Fruit fly (Drosophila melanogaster) whole organism, embryonic: ENCODE measurements around the gene CG31922.

Experiments
- Atf-2 ChIP-seq: fragments of 200-800 bp; sonication (Bioruptor generic); optimal IDR thresholded peaks from 2 replicates; lab custom pipeline; 2016; ENCODE audit warnings: missing biosample characterization, missing genetic modification characterization
- BEAF-32 ChIP-seq: fragments of 200-800 bp; sonication (Bioruptor generic); optimal IDR thresholded peaks from 3 replicates; lab custom pipeline; 2017; ENCODE audit warnings: missing biosample characterization, missing genetic modification characterization, mild to moderate bottlenecking, moderate library complexity, missing genetic modification reagents
- Blimp-1 ChIP-seq: fragments of 200-800 bp; sonication (Bioruptor generic); optimal IDR thresholded peaks from 3 replicates; lab custom pipeline; 2018; ENCODE audit warnings: missing biosample characterization, missing genetic modification characterization, mild to moderate bottlenecking, moderate library complexity, missing genetic modification reagents
- CG10209 ChIP-seq: fragments of 200-800 bp; sonication (Bioruptor generic); optimal IDR thresholded peaks from 3 replicates; lab custom pipeline; 2017; ENCODE audit warnings: missing biosample characterization, mild to moderate bottlenecking, missing genetic modification characterization, missing genetic modification reagents
- CG10274 ChIP-seq: fragments of 200-800 bp; sonication (Bioruptor generic); optimal IDR thresholded peaks from 3 replicates; lab custom pipeline; 2017; ENCODE audit warnings: missing biosample characterization, mild to moderate bottlenecking, missing genetic modification characterization
- CG10543 ChIP-seq: fragments of 200-800 bp; sonication (Bioruptor generic); optimal IDR thresholded peaks from 3 replicates; lab custom pipeline; 2017; ENCODE audit warnings: missing biosample characterization, mild to moderate bottlenecking, missing genetic modification characterization, moderate library complexity
- CG10959 ChIP-seq: fragments of 200-800 bp; sonication (Bioruptor generic); IDR thresholded peaks from 2 replicates; pipeline ENCODE4 v1.3.6; 2022; ENCODE audit warnings: missing biosample characterization, missing genetic modification characterization
- CG11504 ChIP-seq: fragments of 200-800 bp; sonication (Bioruptor generic); optimal IDR thresholded peaks from 3 replicates; lab custom pipeline; 2019; ENCODE audit warnings: missing biosample characterization, mild to moderate bottlenecking, missing genetic modification characterization, moderate library complexity
- CG11560 ChIP-seq: fragments of 200-800 bp; sonication (Bioruptor generic); IDR thresholded peaks from 3 replicates; pipeline ENCODE4 v1.3.6; 2022; ENCODE audit warnings: missing biosample characterization, missing genetic modification characterization
- CG13287 ChIP-seq: fragments of 200-800 bp; sonication (Bioruptor generic); IDR thresholded peaks from 2 replicates; pipeline ENCODE4 v1.3.6; 2022; ENCODE audit warnings: missing biosample characterization, missing genetic modification characterization; ENCODE audit not compliant: partially characterized antibody
- CG13624 ChIP-seq: fragments of 200-800 bp; sonication (Bioruptor generic); optimal IDR thresholded peaks from 2 replicates; lab custom pipeline; 2016; ENCODE audit warnings: missing biosample characterization, missing genetic modification characterization
- CG13775 ChIP-seq: fragments of 200-800 bp; sonication (Bioruptor generic); optimal IDR thresholded peaks from 3 replicates; lab custom pipeline; 2017; ENCODE audit warnings: missing biosample characterization, mild to moderate bottlenecking, missing genetic modification characterization
- CG14965 ChIP-seq: fragments of 200-800 bp; sonication (Bioruptor generic); optimal IDR thresholded peaks from 2 replicates; lab custom pipeline; 2016; ENCODE audit warnings: missing biosample characterization, missing genetic modification characterization, borderline replicate concordance
- CG15269 ChIP-seq: fragments of 200-800 bp; sonication (Bioruptor generic); optimal IDR thresholded peaks from 2 replicates; lab custom pipeline; 2018; ENCODE audit warnings: missing biosample characterization, mild to moderate bottlenecking, missing genetic modification characterization, moderate library complexity
- CG17568 ChIP-seq: fragments of 200-800 bp; sonication (Bioruptor generic); optimal IDR thresholded peaks from 2 replicates; lab custom pipeline; 2018; ENCODE audit warnings: missing biosample characterization, mild to moderate bottlenecking, missing genetic modification characterization, moderate library complexity
- CG2875 ChIP-seq: fragments of 200-800 bp; sonication (Bioruptor generic); optimal IDR thresholded peaks from 2 replicates; lab custom pipeline; 2017; ENCODE audit warnings: missing biosample characterization, mild to moderate bottlenecking, missing genetic modification characterization, missing genetic modification reagents
- CG2889 ChIP-seq: fragments of 200-800 bp; sonication (Bioruptor generic); IDR thresholded peaks from 3 replicates; pipeline ENCODE4 v1.3.6; 2022; ENCODE audit warnings: missing biosample characterization, missing genetic modification characterization
- CG31441 ChIP-seq: fragments of 200-800 bp; sonication (Bioruptor generic); IDR thresholded peaks from 2 replicates; pipeline ENCODE4 v1.3.6; 2022; ENCODE audit warnings: missing biosample characterization, missing genetic modification characterization
- CG6654 ChIP-seq: fragments of 200-800 bp; sonication (Bioruptor generic); optimal IDR thresholded peaks from 2 replicates; lab custom pipeline; 2017; ENCODE audit warnings: missing biosample characterization, mild to moderate bottlenecking, missing genetic modification characterization
- CG6683 ChIP-seq: fragments of 200-800 bp; sonication (Bioruptor generic); optimal IDR thresholded peaks from 2 replicates; lab custom pipeline; 2017; ENCODE audit warnings: missing biosample characterization, mild to moderate bottlenecking, missing genetic modification characterization, missing genetic modification reagents
- CG6765 ChIP-seq: fragments of 200-800 bp; sonication (Bioruptor generic); optimal IDR thresholded peaks from 3 replicates; lab custom pipeline; 2017; ENCODE audit warnings: missing biosample characterization, mild to moderate bottlenecking, missing genetic modification characterization
- CG7786 ChIP-seq: fragments of 200-800 bp; sonication (Bioruptor generic); optimal IDR thresholded peaks from 2 replicates; lab custom pipeline; 2016; ENCODE audit warnings: missing biosample characterization, missing genetic modification characterization
- CG7963 ChIP-seq: fragments of 200-800 bp; sonication (Bioruptor generic); IDR thresholded peaks from 3 replicates; pipeline ENCODE4 v1.3.6; 2022; ENCODE audit warnings: missing biosample characterization, missing genetic modification characterization; ENCODE audit not compliant: partially characterized antibody
- CG9817 ChIP-seq: fragments of 200-800 bp; sonication (Bioruptor generic); optimal IDR thresholded peaks from 2 replicates; lab custom pipeline; 2018; ENCODE audit warnings: missing biosample characterization, mild to moderate bottlenecking, missing genetic modification characterization, moderate library complexity
- CG9876 ChIP-seq: fragments of 200-800 bp; sonication (Bioruptor generic); optimal IDR thresholded peaks from 2 replicates; lab custom pipeline; 2016; ENCODE audit warnings: missing biosample characterization, missing genetic modification characterization
- Dbx ChIP-seq: fragments of 200-800 bp; sonication (Bioruptor generic); IDR thresholded peaks from 3 replicates; pipeline ENCODE4 v1.3.6; 2022; ENCODE audit warnings: missing biosample characterization, missing genetic modification characterization
- ERR ChIP-seq: fragments of 200-800 bp; sonication (Bioruptor generic); optimal IDR thresholded peaks from 2 replicates; lab custom pipeline; 2016; ENCODE audit warnings: missing biosample characterization, missing genetic modification characterization
- Gsc ChIP-seq: fragments of 200-800 bp; sonication (Bioruptor generic); IDR thresholded peaks from 2 replicates; pipeline ENCODE4 v1.3.6; 2022; ENCODE audit warnings: missing biosample characterization, missing genetic modification characterization
- Kr ChIP-seq: fragments of 200-800 bp; sonication (Bioruptor generic); optimal IDR thresholded peaks from 2 replicates; lab custom pipeline; 2017; ENCODE audit warnings: missing biosample characterization, mild to moderate bottlenecking, missing genetic modification characterization
- NK7.1 ChIP-seq: fragments of 200-800 bp; sonication (Bioruptor generic); optimal IDR thresholded peaks from 3 replicates; lab custom pipeline; 2016; ENCODE audit warnings: missing biosample characterization, missing genetic modification characterization
- Optix ChIP-seq: fragments of 200-800 bp; sonication (Bioruptor generic); IDR thresholded peaks from 3 replicates; pipeline ENCODE4 v1.3.6; 2022; ENCODE audit warnings: missing biosample characterization, missing genetic modification characterization
- Sry-β ChIP-seq: fragments of 200-800 bp; sonication (Bioruptor generic); optimal IDR thresholded peaks from 2 replicates; lab custom pipeline; 2018; ENCODE audit warnings: missing biosample characterization, mild to moderate bottlenecking, missing genetic modification characterization, moderate library complexity
- Stat92E ChIP-seq, 3 experiments: fragments of >200 bp in 2 of 3; fragments of 200-800 bp in 1 of 3; sonication (Bioruptor generic) in 1 of 3; optimal IDR thresholded peaks; 2 replicates each; lab custom pipeline; 2017 to 2019; ENCODE audit warnings: missing biosample characterization in 3 of 3, missing genetic modification characterization in 3 of 3, mild to moderate bottlenecking in 1 of 3, moderate library complexity in 1 of 3
- Usf ChIP-seq: fragments of 200-800 bp; sonication (Bioruptor generic); optimal IDR thresholded peaks from 2 replicates; lab custom pipeline; 2017; ENCODE audit warnings: missing genotype, missing biosample characterization, missing genetic modification characterization
- abd-A ChIP-seq: fragments of 200-800 bp; sonication (Bioruptor generic); optimal IDR thresholded peaks from 3 replicates; lab custom pipeline; 2019; ENCODE audit warnings: missing biosample characterization, mild to moderate bottlenecking, missing genetic modification characterization, moderate library complexity
- bowl ChIP-seq: fragments of 200-800 bp; sonication (Bioruptor generic); IDR thresholded peaks from 2 replicates; pipeline ENCODE4 v1.3.6; 2022; ENCODE audit warnings: missing biosample characterization, missing genetic modification characterization
- corto ChIP-seq: fragments of 200-800 bp; sonication (Bioruptor generic); optimal IDR thresholded peaks from 2 replicates; lab custom pipeline; 2016; ENCODE audit warnings: missing biosample characterization, mild to moderate bottlenecking, missing genetic modification characterization, moderate library complexity
- croc ChIP-seq: fragments of 200-800 bp; sonication (Bioruptor generic); conservative IDR thresholded peaks from 3 replicates; pipeline ENCODE4 v1.3.6; 2022; ENCODE audit warnings: missing biosample characterization, missing genetic modification characterization
- dan ChIP-seq: fragments of 200-800 bp; sonication (Bioruptor generic); IDR thresholded peaks from 2 replicates; pipeline ENCODE4 v1.3.6; 2022; ENCODE audit warnings: missing biosample characterization, missing genetic modification characterization
- danr ChIP-seq: fragments of 200-800 bp; sonication (Bioruptor generic); IDR thresholded peaks from 2 replicates; pipeline ENCODE4 v1.3.6; 2022; ENCODE audit warnings: missing biosample characterization, missing genetic modification characterization
- dmrt11E ChIP-seq: fragments of 200-800 bp; sonication (Bioruptor generic); optimal IDR thresholded peaks from 3 replicates; lab custom pipeline; 2018; ENCODE audit warnings: missing biosample characterization, mild to moderate bottlenecking, missing genetic modification characterization, moderate library complexity
- gce ChIP-seq: fragments of 200-800 bp; sonication (Bioruptor generic); IDR thresholded peaks from 3 replicates; pipeline ENCODE4 v1.3.6; 2022; ENCODE audit warnings: missing biosample characterization, missing genetic modification characterization
- gem ChIP-seq: fragments of 200-800 bp; sonication (Bioruptor generic); optimal IDR thresholded peaks from 2 replicates; lab custom pipeline; 2019; ENCODE audit warnings: missing biosample characterization, mild to moderate bottlenecking, missing genetic modification characterization, moderate library complexity
- gsb ChIP-seq: fragments of 200-800 bp; sonication (Bioruptor generic); IDR thresholded peaks from 2 replicates; pipeline ENCODE4 v1.3.6; 2022; ENCODE audit warnings: missing biosample characterization, missing genetic modification characterization
- kah ChIP-seq: fragments of 200-800 bp; sonication (Bioruptor generic); optimal IDR thresholded peaks from 2 replicates; lab custom pipeline; 2018; ENCODE audit warnings: missing biosample characterization, mild to moderate bottlenecking, missing genetic modification characterization
- knrl ChIP-seq: fragments of 200-800 bp; sonication (Bioruptor generic); IDR thresholded peaks from 3 replicates; pipeline ENCODE4 v1.3.6; 2022; ENCODE audit warnings: missing biosample characterization, missing genetic modification characterization; ENCODE audit not compliant: partially characterized antibody
- schlank ChIP-seq: fragments of 200-800 bp; sonication (Bioruptor generic); optimal IDR thresholded peaks from 2 replicates; lab custom pipeline; 2018; ENCODE audit warnings: missing biosample characterization, mild to moderate bottlenecking, missing genetic modification characterization
- sqz ChIP-seq: fragments of 200-800 bp; sonication (Bioruptor generic); optimal IDR thresholded peaks from 3 replicates; lab custom pipeline; 2018; ENCODE audit warnings: missing biosample characterization, mild to moderate bottlenecking, missing genetic modification characterization
- wor ChIP-seq: fragments of 200-800 bp; sonication (Bioruptor generic); IDR thresholded peaks from 2 replicates; pipeline ENCODE4 v1.3.6; 2022; ENCODE audit warnings: missing biosample characterization, missing genetic modification characterization
- zfh2 ChIP-seq: fragments of 200-800 bp; sonication (Bioruptor generic); optimal IDR thresholded peaks from 2 replicates; lab custom pipeline; 2016; ENCODE audit warnings: missing biosample characterization, missing genetic modification characterization

Gene CG31922

DNA sequence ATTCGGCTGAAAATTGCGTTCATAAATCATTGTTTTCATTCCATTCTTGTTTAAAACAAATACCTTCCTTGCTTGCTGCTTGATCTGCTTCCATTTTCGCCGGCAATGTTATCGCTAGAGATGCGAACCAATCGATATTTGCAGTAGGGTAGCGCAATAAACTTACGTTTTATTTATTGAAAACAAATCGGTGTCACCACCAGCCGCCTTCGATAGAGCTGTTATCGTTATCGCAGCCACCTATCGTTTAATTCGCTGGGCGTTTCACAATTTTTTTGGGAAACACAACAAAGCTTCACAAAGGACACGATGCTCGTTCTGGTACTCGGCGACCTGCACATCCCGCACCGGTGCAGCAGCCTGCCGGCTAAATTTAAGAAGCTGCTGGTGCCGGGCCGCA, 19.4 kb upstream of the CG31922 start, which contains the start of the genes Tfb4 and Vps29 (continued):
- TF ChIP-seq CG6654 (no peak), gce (GFP tag; lab: Robert Waterston, UW) (no peak; the same call in 2 of the 3 replicates), bowl (peak; percentile 16; the same call in 1 of the 2 replicates), CG31441 (GFP tag; lab: Robert Waterston, UW) (no peak), Gsc (GFP tag; lab: Robert Waterston, UW) (no peak), CG9817 (tag; lab: Kevin White, UChicago) (no peak), croc (GFP tag; lab: Robert Waterston, UW) (no peak), Usf (GFP tag; lab: Kevin White, UChicago) (no peak), Dbx (peak; percentile 65; the same call in 2 of the 3 replicates), Optix (no peak), CG13624 (GFP tag; lab: Kevin White, UChicago) (peak; percentile 63), CG14965 (no peak), CG10543 (GFP tag; lab: Kevin White, UChicago) (no peak), CG6765 (GFP tag; lab: Kevin White, UChicago) (no peak), CG2889 (GFP tag; lab: Robert Waterston, UW) (no peak), BEAF-32 (peak; percentile 66), schlank (tag; lab: Kevin White, UChicago) (no peak), CG10959 (GFP tag; lab: Robert Waterston, UW) (no peak), abd-A (tag; lab: Kevin White, UChicago) (no peak), danr (GFP tag; lab: Robert Waterston, UW) (no peak), zfh2 (GFP tag; lab: Kevin White, UChicago) (peak; percentile 84), CG11504 (tag; lab: Kevin White, UChicago) (no peak), CG10274 (GFP tag; lab: Kevin White, UChicago) (no peak), CG2875 (no peak), ERR (GFP tag; lab: Kevin White, UChicago) (peak; percentile 9), knrl (GFP tag; lab: Robert Waterston, UW) (peak; percentile 71; the same call in 2 of the 3 replicates), Stat92E (GFP tag; optimal IDR thresholded peaks at IDR 0.05; lab: Kevin White, UChicago) (no peak), Sry-β (GFP tag; lab: Kevin White, UChicago) (no peak), CG7786 (GFP tag; lab: Kevin White, UChicago) (peak; percentile 56), CG13775 (peak; percentile 9), CG17568 (GFP tag; lab: Kevin White, UChicago) (peak; percentile 99), CG6683 (GFP tag; lab: Kevin White, UChicago) (no peak), CG10209 (no peak), CG11560 (tag; lab: Robert Waterston, UW) (no peak), Atf-2 (GFP tag; lab: Kevin White, UChicago) (no peak), CG7963 (GFP tag; lab: Robert Waterston, UW) (peak; percentile 96), gem (no peak), Blimp-1 (GFP tag; lab: Kevin White, UChicago) (no peak), wor (no peak), sqz (GFP tag; lab: Kevin White, UChicago) (no peak), CG15269 (tag; lab: Kevin White, UChicago) (no peak), corto (GFP tag; lab: Kevin White, UChicago) (no peak), CG13287 (GFP tag; lab: Robert Waterston, UW) (peak; percentile 95), dan (GFP tag; lab: Robert Waterston, UW) (no peak), CG9876 (no peak), Kr (GFP tag; lab: Kevin White, UChicago) (no peak), kah (no peak), gsb (GFP tag; lab: Robert Waterston, UW) (no peak), dmrt11E (tag; lab: Kevin White, UChicago) (peak; percentile 11), NK7.1 (GFP tag; lab: Kevin White, UChicago) (no peak)
